Fruit fly (Drosophila melanogaster): ENCODE data around the gene Dci.

DNA sequence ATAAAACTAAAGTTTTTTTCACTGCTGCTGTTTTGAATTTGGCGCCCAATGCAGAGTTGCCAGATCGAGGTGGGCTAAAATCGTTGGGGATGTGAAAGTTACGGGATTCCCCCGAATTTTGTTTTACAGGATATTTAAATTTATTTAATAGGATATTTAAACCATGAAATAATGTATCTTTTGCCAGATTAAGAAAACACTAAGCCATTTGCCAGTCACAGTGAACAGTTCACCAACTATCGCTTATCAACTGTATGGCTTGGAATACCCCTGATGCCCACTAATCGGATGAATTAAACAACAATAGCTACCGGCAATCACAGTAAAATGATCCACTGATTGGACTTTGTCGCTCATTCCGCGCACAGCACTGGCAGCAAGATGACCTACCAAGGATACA, at the start of gene Dci:
- TF ChIP-seq tup (GFP tag; optimal IDR thresholded peaks at IDR 0.05), result peak; percentile 63
- no peak; the same call in 2 of the 3 replicates for TF ChIP-seq CG17361 (GFP tag; IDR thresholded peaks at IDR 0.05)
- TF ChIP-seq fru (optimal IDR thresholded peaks at IDR 0.05), result no peak

Measured in whole organism, embryonic.